Worm (Caenorhabditis elegans) whole organism, L4/young adult: ENCODE measurements around the gene dpy-20.

Experiments
- W03F9.2 ChIP-seq: fragments of 150-350 bp; optimal IDR thresholded peaks from 2 replicates; lab custom pipeline; 2014; ENCODE audit warnings: missing biosample characterization, missing genetic modification characterization
- dao-5 ChIP-seq: sonication (generic microtip); optimal IDR thresholded peaks from 2 replicates; lab custom pipeline; 2016; ENCODE audit warnings: missing genotype, missing genetic modification characterization, moderate library complexity, missing compliant biosample characterization
- him-1 ChIP-seq: sonication (generic microtip); optimal IDR thresholded peaks from 2 replicates; lab custom pipeline; 2016; ENCODE audit warnings: missing genotype, missing genetic modification reagents, missing genetic modification characterization, missing compliant biosample characterization

The dpy-20 gene

ce11 chrIV:11700752-11701151, at the start of gene dpy-20:
Gene dpy-20, minus strand, starts transcription at chrIV:11700852.
- TF ChIP-seq him-1 = no peak

DNA sequence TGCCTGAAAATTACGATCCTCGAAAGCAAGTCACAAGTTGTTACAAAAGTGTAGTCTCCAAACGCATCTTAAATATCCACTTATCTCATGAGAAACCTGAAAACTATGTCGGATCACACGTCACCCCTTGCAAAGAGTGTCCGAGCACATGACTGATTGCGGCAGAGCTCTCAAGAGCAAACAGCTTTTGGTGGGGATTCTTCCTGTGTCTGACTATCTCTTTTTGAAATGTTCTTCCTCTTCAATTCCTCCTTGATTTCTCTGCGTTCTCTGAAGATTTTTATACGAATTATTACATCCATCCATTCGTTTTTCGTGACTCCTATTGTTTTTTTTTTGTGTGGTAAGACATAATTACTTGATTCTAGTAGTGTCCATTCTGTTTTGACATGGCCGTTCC, 48.2 kb upstream of the dpy-20 start, which contains the start of gene T12A7.6:
T12A7.6 (plus strand) TSS at position 369 of the 400 bp plus-strand sequence.
- TF ChIP-seq him-1 (no peak), dao-5 (no peak), W03F9.2 (no peak)

DNA sequence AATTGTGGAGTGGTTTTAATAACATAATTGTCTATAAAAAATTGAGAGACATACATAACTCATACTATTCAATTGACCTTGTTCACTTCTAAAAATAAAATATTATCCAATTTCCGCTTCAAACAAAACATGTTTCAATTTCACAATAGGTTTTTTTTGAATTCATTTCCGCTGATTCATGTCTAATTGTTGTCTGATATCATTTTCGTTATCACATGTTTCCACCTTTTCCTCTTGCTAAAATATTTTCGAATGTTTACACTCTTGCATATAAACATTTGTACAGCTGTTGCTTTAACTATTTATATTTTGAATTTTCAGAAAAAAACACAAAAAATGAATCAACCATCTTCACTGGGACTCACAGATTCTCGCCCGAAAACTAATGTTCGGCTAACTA, 44.7 kb upstream of the dpy-20 start, which contains the start of gene gem-4:
gem-4 (plus strand) TSS at position 301 of the 400 bp plus-strand sequence.
- no peak for TF ChIP-seq W03F9.2
- no peak for TF ChIP-seq dao-5
- no peak for TF ChIP-seq him-1

ce11 chrIV:11744287-11744686, 43.6 kb upstream of the dpy-20 start:
- TF ChIP-seq him-1 (no peak), dao-5 (no peak), W03F9.2 (no peak)

DNA sequence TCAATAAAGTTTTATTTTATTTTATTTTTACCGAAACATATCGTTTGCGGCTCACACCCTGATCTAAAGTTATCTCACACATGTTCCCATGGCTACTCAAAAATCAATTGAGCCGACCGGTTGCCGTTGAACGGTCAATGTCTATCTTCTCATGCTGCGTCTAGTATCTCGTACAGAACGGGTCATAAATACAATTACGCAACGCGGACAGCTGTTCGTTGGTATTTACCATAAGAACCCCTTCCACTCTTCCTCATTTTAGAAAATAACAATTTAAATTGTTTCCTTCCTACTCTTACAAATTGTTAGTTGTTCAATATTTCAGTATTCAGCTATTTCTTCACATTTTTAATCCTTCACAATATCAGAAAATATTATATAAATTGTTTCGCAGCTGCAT, 43.2 kb upstream of the dpy-20 start:
- TF ChIP-seq W03F9.2 = no peak
- TF ChIP-seq him-1 = no peak
- TF ChIP-seq dao-5 = no peak

DNA sequence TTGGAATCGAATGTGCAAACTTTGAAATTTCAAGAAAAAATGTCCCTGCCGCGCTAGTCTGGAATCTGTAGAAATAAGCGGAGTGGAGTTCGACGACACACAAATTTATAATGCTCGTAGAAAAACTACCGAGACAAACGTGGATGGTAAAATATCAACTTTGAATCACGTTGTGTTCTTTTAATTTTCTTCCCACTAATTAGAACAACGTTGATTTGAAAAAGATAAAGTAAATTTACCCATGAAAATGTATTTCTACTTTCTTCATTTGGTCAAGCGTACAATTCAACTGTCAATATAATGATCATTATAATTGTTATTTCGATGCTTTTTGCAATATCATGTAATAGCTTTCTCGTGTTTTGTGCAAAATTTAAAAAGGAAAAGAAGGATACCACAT, 41.8 kb upstream of the dpy-20 start, which contains the start of gene K01A6.5:
K01A6.5 (plus strand) TSS at position 301 of the 400 bp plus-strand sequence.
- TF ChIP-seq W03F9.2 (no peak), dao-5 (no peak), him-1 (no peak)

DNA sequence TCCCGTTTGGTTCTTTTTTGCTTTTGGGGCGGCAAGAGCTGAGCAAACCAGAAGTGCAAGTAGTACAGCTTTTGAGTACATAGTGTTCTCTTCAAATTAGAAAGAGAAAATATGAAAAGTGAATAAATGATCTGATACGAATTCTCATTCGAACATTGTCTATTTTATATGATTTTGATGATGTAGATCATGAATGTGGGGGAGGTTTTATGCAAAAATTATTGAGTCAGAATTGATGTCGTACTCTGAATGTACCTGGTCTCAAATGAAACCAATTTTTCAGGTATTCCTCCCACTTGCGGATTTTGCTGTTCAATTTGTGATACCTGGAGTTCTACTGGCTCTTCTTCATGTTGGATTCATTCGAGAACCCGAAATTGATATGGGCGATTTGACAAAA, 39.6 kb upstream of the dpy-20 start, which contains the start of gene K01A6.4:
K01A6.4 (minus strand) TSS at position 101 of the 400 bp plus-strand sequence.
- TF ChIP-seq him-1 (no peak), dao-5 (no peak), W03F9.2 (no peak)

DNA sequence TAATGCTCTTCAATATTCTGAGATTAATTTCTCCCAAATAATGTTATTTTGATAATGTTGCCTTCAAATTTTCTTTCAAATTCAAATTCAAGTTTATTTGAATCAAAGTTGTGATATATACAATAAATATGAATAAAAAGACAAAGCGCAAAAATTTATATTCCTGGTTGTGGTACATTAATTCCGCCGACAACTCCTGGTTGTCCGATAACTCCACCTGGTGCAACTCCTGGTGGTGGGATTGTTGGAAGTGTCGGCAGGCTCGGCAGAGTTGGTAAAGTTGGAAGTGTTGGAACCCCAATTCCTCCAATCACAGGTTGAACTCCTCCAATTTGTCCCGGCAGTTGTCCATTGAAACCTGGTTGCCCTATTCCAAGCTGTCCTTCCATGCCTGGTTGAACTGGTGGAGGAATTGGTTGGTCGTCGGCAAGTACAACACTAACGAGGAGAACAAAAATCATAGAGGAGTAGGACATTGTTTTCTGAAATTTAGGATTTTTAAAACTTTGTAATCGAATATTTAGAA, 37.5 kb upstream of the dpy-20 start, which contains the start of gene K01A6.7:
K01A6.7 (minus strand) TSS at position 476 of the 526 bp plus-strand sequence.
- TF ChIP-seq dao-5 (no peak), him-1 (no peak), W03F9.2 (no peak)

DNA sequence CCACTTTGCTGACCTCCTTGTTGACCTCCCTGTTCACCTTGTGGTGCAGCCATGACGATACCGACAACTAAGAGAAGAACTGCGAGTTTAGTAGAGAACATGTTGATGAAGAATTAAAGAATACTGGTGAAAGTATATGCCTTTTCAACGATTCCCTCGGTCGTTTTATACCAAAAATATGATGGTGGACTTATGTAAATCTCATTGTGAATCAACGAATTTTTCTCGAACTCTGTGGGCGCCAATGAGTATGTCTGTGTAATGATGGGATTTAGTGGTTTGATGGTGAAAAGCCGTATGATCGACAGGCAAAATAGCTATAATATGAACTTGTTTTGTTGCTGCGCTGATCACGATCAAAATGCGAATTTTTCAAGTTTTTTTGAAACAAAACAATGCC, 36.6 kb upstream of the dpy-20 start, which contains the start of gene K01A6.8:
K01A6.8 (minus strand) TSS at position 101 of the 400 bp plus-strand sequence.
- no peak for TF ChIP-seq him-1
- no peak for TF ChIP-seq W03F9.2
- TF ChIP-seq dao-5 = no peak

- TF ChIP-seq W03F9.2 (no peak), him-1 (no peak), dao-5 (no peak)
Measured at ce11 chrIV:11735025-11735424, 34.4 kb upstream of the dpy-20 start, which contains the start of gene K01A6.6. Gene K01A6.6, plus strand, starts transcription at chrIV:11735325.

DNA sequence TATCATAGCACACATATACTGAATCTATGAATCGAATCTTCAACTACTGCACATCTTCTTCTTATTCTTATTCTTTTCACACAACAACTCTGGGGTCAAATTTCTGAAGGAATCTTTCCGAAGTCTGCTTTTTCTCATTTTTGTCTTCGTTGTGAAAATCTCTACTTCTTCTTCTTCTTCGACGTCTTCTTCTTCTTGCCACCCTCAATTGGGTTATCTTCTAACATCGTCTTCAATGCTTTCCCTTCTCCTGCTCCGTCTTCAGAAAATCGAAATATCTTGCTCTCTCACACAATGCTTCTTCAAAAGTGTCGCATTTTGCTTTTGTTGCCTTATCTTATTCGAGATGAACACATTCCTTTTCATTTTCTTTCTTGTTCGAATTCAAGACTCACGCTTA, 22.6 kb upstream of the dpy-20 start:
- TF ChIP-seq him-1 = no peak
- no peak for TF ChIP-seq dao-5
- TF ChIP-seq W03F9.2 = no peak

DNA sequence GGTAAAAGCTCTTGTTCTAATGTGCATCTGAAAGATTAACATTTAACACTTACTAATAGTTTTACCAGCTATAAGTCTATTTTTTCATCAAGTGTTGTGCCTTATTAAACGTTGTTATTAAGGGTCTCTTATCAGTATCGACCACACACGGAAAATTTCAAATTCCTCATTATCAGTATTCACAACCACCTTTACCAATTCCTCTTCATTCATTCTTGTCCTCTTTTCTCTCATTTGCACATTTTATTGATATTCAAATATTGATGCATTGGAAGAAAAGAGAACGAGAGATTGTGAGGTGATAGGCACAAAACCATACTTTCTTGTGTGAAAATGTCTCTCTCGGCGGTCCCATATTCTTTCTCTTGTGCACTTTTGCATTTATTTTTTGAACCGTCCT, 21.2 kb upstream of the dpy-20 start:
- TF ChIP-seq dao-5 = no peak
- TF ChIP-seq W03F9.2 = no peak
- TF ChIP-seq him-1 = no peak

DNA sequence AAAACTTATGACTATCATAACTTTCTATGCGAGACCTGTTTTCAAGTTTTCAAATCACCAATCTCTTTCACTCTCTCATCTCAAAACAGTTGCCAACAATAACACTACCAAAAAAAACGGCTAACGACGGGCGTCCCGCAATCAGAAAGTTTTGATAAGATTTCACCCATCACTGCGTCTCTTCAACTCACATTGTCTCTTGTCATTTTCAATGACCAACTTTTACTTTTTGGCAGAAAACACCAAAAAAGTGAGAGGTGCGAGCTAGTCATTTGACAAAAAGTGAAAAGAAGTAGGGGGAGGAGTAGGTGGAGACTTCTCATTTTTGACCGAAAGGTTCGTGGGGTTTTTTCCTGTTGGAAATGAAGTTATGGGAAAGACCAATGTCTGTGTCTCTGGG, 18.0 kb upstream of the dpy-20 start:
- no peak for TF ChIP-seq dao-5
- no peak for TF ChIP-seq W03F9.2
- TF ChIP-seq him-1 = no peak

DNA sequence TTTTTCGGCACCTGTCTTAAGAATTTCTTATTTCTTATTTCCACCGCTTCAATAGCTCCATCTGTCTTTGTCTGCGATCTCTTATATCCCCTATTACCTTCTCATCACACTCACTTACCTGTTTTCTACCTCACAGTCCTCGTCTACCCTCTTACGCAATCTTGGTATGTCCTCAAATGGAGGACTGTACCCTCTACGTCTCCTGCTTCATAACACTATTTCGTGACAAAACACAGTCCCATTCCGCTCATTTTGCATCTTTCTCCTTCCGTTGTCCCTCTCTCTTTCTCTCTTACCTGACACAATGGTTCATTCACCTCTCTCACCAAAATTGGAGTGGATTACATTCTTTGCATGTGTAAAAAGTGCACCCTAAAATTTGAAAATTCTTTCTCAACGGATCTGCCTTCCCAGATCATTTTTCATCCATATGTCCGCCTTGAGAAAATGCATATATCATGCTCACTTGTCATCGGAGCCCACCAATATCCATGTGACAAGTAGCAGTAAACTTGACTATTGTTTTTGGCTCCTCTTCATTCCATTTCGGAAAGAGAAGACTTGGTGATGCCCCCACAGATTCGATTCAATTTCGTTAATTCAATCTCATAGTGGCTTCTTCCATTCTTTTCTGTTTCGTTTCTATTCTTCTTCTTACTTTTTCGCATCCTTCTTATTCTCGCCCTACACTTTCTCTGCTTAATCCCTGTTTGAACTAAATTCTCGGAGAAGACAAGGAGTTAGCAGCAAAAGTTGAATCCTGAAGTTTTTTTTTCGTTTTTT, 16.6 kb upstream of the dpy-20 start:
- TF ChIP-seq him-1 (no peak), W03F9.2 (no peak), dao-5 (no peak)

ce11 chrIV:11716414-11716813, 15.8 kb upstream of the dpy-20 start:
- no peak for TF ChIP-seq W03F9.2
- no peak for TF ChIP-seq dao-5

DNA sequence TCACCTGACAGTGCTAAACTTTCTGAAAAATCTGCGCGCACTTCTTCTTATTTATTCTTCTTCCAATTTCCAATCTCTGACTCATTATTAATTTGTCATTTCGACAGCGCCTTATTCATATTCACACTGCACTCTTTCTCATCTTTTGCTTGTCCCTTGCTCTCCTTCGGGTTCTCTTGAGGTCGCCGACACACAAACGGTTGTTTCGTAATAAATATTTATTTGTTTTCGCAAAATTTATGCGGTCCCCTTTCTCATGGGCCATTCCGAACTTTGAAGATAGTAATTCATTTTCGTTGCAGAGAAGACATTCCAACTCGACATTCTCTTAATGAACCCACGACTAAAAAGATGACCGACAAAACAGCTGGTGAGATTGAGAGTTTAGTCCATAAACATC, 14.1 kb upstream of the dpy-20 start, which contains the start of gene magi-1:
magi-1 (plus strand) TSS at position 301 of the 400 bp plus-strand sequence.
- TF ChIP-seq dao-5 = no peak
- TF ChIP-seq W03F9.2 = no peak
- no peak for TF ChIP-seq him-1
